Worm (Caenorhabditis elegans): ENCODE measurements around the gene eri-1.

ce11 chrIV:390279-390678 is 29.5 kb downstream of the eri-1 start, which contains the start of the genes ears-2 and uncp-18:
- no peak for TF ChIP-seq ets-4 (GFP tag; optimal IDR thresholded peaks at IDR 0.05)
- TF ChIP-seq let-526 (GFP tag; IDR thresholded peaks at IDR 0.05) = 0 out of 2 replicates have a peak, but pooled peaks have one; percentile 69
- TF ChIP-seq ccch-3 (GFP tag; optimal IDR thresholded peaks at IDR 0.05) = no peak
- TF ChIP-seq lsl-1 (GFP tag; optimal IDR thresholded peaks at IDR 0.05) = peak; percentile 73
- peak; percentile 97 for TF ChIP-seq dox-1 (GFP tag; IDR thresholded peaks at IDR 0.05)
- TF ChIP-seq hmg-1.2 (GFP tag; IDR thresholded peaks at IDR 0.05) = peak; percentile 73
- TF ChIP-seq xnd-1 (tag; optimal IDR thresholded peaks at IDR 0.05) = no peak

Measured in whole organism, young adult.